Fruit fly (Drosophila melanogaster) whole organism, pupa: ENCODE data around the gene ems.

Source experiments
- CG10348 ChIP-seq: fragments of 200-800 bp; sonication (Bioruptor generic); IDR thresholded peaks from 2 replicates; pipeline ENCODE4 v1.3.6; 2022; ENCODE audit warnings: missing biosample characterization, missing genetic modification characterization
- CG12605 ChIP-seq: fragments of 200-800 bp; sonication (Bioruptor generic); IDR thresholded peaks from 2 replicates; pipeline ENCODE4 v1.3.6; 2022; ENCODE audit warnings: missing biosample characterization, missing genetic modification characterization
- CG17806 ChIP-seq: fragments of 200-800 bp; sonication (Bioruptor generic); optimal IDR thresholded peaks from 2 replicates; lab custom pipeline; 2018; ENCODE audit warnings: missing biosample characterization, mild to moderate bottlenecking, missing genetic modification characterization, moderate library complexity
- CG4496 ChIP-seq: fragments of 200-800 bp; sonication (Bioruptor generic); IDR thresholded peaks from 3 replicates; pipeline ENCODE4 v1.3.6; 2022; ENCODE audit warnings: missing biosample characterization, missing genetic modification characterization
- CG8159 ChIP-seq: fragments of 200-800 bp; sonication (Bioruptor generic); optimal IDR thresholded peaks from 3 replicates; lab custom pipeline; 2018; ENCODE audit warnings: missing biosample characterization, mild to moderate bottlenecking, missing genetic modification characterization, moderate library complexity
- CG9948 ChIP-seq: fragments of 200-800 bp; sonication (Bioruptor generic); optimal IDR thresholded peaks from 2 replicates; lab custom pipeline; 2018; ENCODE audit warnings: missing biosample characterization, mild to moderate bottlenecking, missing genetic modification characterization, moderate library complexity
- EcR ChIP-seq: fragments of 200-800 bp; sonication (Bioruptor generic); optimal IDR thresholded peaks from 3 replicates; lab custom pipeline; 2019; ENCODE audit warnings: missing biosample characterization, missing genetic modification characterization, mild to moderate bottlenecking, moderate library complexity, missing genetic modification reagents
- Ets98B ChIP-seq: fragments of 200-800 bp; sonication (Bioruptor generic); IDR thresholded peaks from 2 replicates; pipeline ENCODE4 v1.3.6; 2022; ENCODE audit warnings: missing biosample characterization, missing genetic modification characterization
- Pif1B ChIP-seq: fragments of 200-800 bp; sonication (Bioruptor generic); optimal IDR thresholded peaks from 3 replicates; lab custom pipeline; 2016; ENCODE audit warnings: missing biosample characterization, missing genetic modification characterization
- fd96Ca ChIP-seq: fragments of 200-800 bp; sonication (Bioruptor generic); IDR thresholded peaks from 3 replicates; pipeline ENCODE4 v1.3.6; 2022; ENCODE audit warnings: missing biosample characterization, missing genetic modification characterization
- gl ChIP-seq: fragments of 200-800 bp; sonication (Bioruptor generic); optimal IDR thresholded peaks from 2 replicates; lab custom pipeline; 2018; ENCODE audit warnings: missing biosample characterization, mild to moderate bottlenecking, missing genetic modification characterization

DNA sequence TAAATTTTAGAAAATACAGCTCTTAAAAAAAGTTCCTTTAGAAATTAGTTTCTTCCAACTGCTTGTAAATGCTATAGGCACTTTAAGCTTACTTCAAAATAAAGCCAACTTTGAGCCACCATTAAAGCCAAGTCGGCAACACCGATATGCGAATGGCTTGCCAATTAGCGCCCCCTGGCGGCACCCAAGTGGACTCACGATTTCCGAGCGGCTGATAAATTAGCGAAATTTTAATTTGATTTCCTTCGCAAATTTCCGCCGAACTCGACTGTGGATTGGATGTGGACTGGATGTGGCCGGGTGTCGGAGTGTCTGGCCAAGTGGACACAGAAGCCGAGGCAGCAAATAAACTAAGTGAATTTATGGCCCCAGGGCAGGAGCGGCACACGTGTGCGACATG, 46.6 kb downstream of the ems start, which contains the start of gene CG31517:
- TF ChIP-seq CG4496 (GFP tag; lab: Robert Waterston, UW), result no peak
- no peak for TF ChIP-seq EcR (GFP tag; lab: Kevin White, UChicago)
- TF ChIP-seq CG17806 (tag; lab: Kevin White, UChicago), result no peak
- no peak for TF ChIP-seq CG10348 (GFP tag; lab: Robert Waterston, UW)
- no peak for TF ChIP-seq CG9948 (tag; lab: Kevin White, UChicago)
- no peak for TF ChIP-seq CG8159 (tag; lab: Kevin White, UChicago)
- TF ChIP-seq Pif1B (GFP tag; lab: Kevin White, UChicago), result no peak
- no peak for TF ChIP-seq fd96Ca (GFP tag; lab: Robert Waterston, UW)
- TF ChIP-seq CG12605, result no peak
- TF ChIP-seq gl (tag; lab: Kevin White, UChicago), result no peak
- TF ChIP-seq Ets98B (GFP tag; lab: Robert Waterston, UW), result no peak
